Worm (Caenorhabditis elegans) whole organism, L4/young adult: ENCODE measurements around the gene scyl-1.

ENCODE experiments used
- W03F9.2 ChIP-seq: fragments of 150-350 bp; optimal IDR thresholded peaks from 2 replicates; lab custom pipeline; 2014; ENCODE audit warnings: missing biosample characterization, missing genetic modification characterization
- dao-5 ChIP-seq: sonication (generic microtip); optimal IDR thresholded peaks from 2 replicates; lab custom pipeline; 2016; ENCODE audit warnings: missing genotype, missing genetic modification characterization, moderate library complexity, missing compliant biosample characterization

DNA sequence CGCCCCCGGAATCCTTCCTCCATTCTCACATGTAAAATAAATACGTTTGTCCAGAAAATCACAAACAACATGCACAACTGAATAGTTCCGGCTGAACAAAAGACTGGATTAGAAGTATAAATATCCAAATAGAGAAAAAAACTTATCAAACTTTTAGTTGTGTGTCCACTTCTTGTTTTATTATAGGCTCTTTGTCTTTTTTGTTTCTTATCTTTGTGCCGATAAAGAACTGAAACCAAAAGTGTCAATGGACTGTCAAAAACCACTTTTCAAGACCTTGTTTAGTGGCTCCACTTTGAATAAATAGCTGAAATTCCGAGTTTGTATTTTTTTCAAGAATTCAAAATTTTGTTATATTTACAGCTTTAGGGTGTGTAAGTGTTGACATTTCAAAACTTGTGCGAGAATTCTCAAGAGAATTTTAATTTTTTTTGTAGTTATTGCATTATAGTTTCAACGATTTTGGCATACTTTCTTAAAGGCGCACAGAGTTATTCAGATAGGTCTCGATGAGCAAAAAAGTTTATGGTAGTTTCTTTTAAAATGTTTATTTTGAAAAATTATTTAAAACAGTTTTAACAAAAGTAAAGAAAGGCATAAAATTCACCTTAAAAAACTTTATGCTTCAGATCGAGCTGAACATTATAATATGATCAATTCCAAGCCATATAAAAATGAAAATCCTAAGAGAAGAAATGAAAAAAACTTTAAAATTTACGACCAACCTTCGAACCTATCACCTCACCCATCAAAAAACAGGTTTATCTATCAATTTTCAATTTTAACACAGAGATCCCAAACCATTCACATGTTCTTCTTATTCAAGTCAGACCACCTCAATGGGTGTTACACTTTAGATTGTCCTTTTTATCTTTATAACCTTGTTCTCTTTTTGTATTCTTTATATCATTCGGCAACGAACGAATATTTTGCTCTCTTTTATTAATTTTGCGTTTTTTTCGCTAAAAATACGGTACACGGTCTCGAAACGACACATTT lies 4.9 kb upstream of the scyl-1 start:
- TF ChIP-seq dao-5 (tag; lab: Kevin White, UChicago) (no peak), W03F9.2 (tag; lab: Kevin White, UChicago) (no peak)
